Worm (Caenorhabditis elegans) whole organism, L4 larva: ENCODE results near the gene nhr-213.

Experiments used
- F49E8.2 ChIP-seq: sonication (generic microtip); optimal IDR thresholded peaks from 2 replicates; lab custom pipeline; 2016; ENCODE audit warnings: missing compliant biosample characterization, mild to moderate bottlenecking, missing genetic modification characterization, borderline replicate concordance
- Y105C5A.15 ChIP-seq: fragments of 200-800 bp; sonication (Bioruptor generic); IDR thresholded peaks from 2 replicates; pipeline ENCODE4 v1.3.6; 2022; ENCODE audit warnings: missing genetic modification characterization, missing compliant biosample characterization
- Y75B8A.6 ChIP-seq: fragments of 200-800 bp; sonication (Bioruptor generic); IDR thresholded peaks from 2 replicates; pipeline ENCODE4 v1.3.6; 2022; ENCODE audit warnings: missing genetic modification reagents, missing genetic modification characterization, missing compliant biosample characterization
- ama-1 ChIP-seq: fragments of 150-350 bp; optimal IDR thresholded peaks from 2 replicates; lab custom pipeline; 2014; ENCODE audit warnings: inconsistent platforms, mixed read lengths
- arid-1 ChIP-seq: fragments of 200-800 bp; sonication (Bioruptor generic); conservative IDR thresholded peaks from 2 replicates; pipeline ENCODE4 v1.3.6; 2022; ENCODE audit warnings: missing genetic modification reagents, missing genetic modification characterization, missing compliant biosample characterization
- ctbp-1 ChIP-seq: fragments of 200-800 bp; sonication (Bioruptor generic); IDR thresholded peaks from 2 replicates; pipeline ENCODE4 v1.3.6; 2022; ENCODE audit warnings: missing genetic modification reagents, missing genetic modification characterization, missing compliant biosample characterization
- daf-16 ChIP-seq, 3 experiments: sonication (generic microtip); optimal IDR thresholded peaks; 2 replicates each; lab custom pipeline; 2016 to 2017; ENCODE audit warnings: missing genetic modification characterization in 3 of 3, missing genetic modification reagents in 3 of 3, mild to moderate bottlenecking in 2 of 3, missing compliant biosample characterization in 2 of 3, missing biosample characterization in 1 of 3, moderate library complexity in 1 of 3
- dmd-6 ChIP-seq: fragments of 200-800 bp; sonication (Bioruptor generic); IDR thresholded peaks from 2 replicates; pipeline ENCODE4 v1.3.6; 2022; ENCODE audit warnings: missing genetic modification reagents, missing genetic modification characterization, missing compliant biosample characterization
- dve-1 ChIP-seq: sonication (generic microtip); optimal IDR thresholded peaks from 2 replicates; lab custom pipeline; 2017; ENCODE audit warnings: antibody characterized with exemption, mild to moderate bottlenecking, missing genetic modification characterization, missing compliant biosample characterization; ENCODE audit not compliant: insufficient read depth
- gei-8 ChIP-seq: fragments of 200-800 bp; sonication (Bioruptor generic); optimal IDR thresholded peaks from 2 replicates; lab custom pipeline; 2018; ENCODE audit warnings: mild to moderate bottlenecking, missing genetic modification characterization, missing compliant biosample characterization
- hlh-11 ChIP-seq: fragments of 200-800 bp; sonication (Bioruptor generic); optimal IDR thresholded peaks from 2 replicates; lab custom pipeline; 2018; ENCODE audit warnings: mild to moderate bottlenecking, missing genetic modification characterization, missing compliant biosample characterization
- hlh-30 ChIP-seq: sonication (generic microtip); optimal IDR thresholded peaks from 2 replicates; lab custom pipeline; 2017; ENCODE audit warnings: antibody characterized with exemption, mild to moderate bottlenecking, missing genetic modification characterization, missing compliant biosample characterization; ENCODE audit not compliant: insufficient read depth
- lin-1 ChIP-seq: fragments of 200-800 bp; sonication (Bioruptor generic); IDR thresholded peaks from 2 replicates; pipeline ENCODE4 v1.3.6; 2022; ENCODE audit warnings: missing genetic modification reagents, missing genetic modification characterization, missing compliant biosample characterization
- lin-38 ChIP-seq: fragments of 200-800 bp; sonication (Bioruptor generic); IDR thresholded peaks from 2 replicates; pipeline ENCODE4 v1.3.6; 2022; ENCODE audit warnings: missing genetic modification reagents, missing genetic modification characterization, missing compliant biosample characterization
- mdl-1 ChIP-seq, 2 experiments: fragments of 150-350 bp in 1 of 2; sonication (generic microtip) in 1 of 2; optimal IDR thresholded peaks; 2 replicates each; lab custom pipeline; 2014 to 2017; ENCODE audit warnings: missing biosample characterization in 2 of 2, missing genetic modification characterization in 2 of 2
- mxl-3 ChIP-seq: fragments of 200-800 bp; sonication (Bioruptor generic); optimal IDR thresholded peaks from 2 replicates; lab custom pipeline; 2018; ENCODE audit warnings: mild to moderate bottlenecking, missing genetic modification characterization, missing compliant biosample characterization
- nhr-10 ChIP-seq: fragments of 150-350 bp; optimal IDR thresholded peaks from 2 replicates; lab custom pipeline; 2014; ENCODE audit warnings: missing biosample characterization, missing genetic modification characterization
- nhr-28 ChIP-seq: fragments of 150-350 bp; optimal IDR thresholded peaks from 2 replicates; lab custom pipeline; 2014; ENCODE audit warnings: missing biosample characterization, missing genetic modification characterization
- nhr-42 ChIP-seq: fragments of 200-800 bp; sonication (Bioruptor generic); IDR thresholded peaks from 2 replicates; pipeline ENCODE4 v1.3.6; 2022; ENCODE audit warnings: missing genetic modification characterization, missing compliant biosample characterization
- nhr-6 ChIP-seq: fragments of 150-350 bp; optimal IDR thresholded peaks from 2 replicates; lab custom pipeline; 2014; ENCODE audit warnings: missing biosample characterization, missing genetic modification characterization
- nhr-77 ChIP-seq: fragments of 150-350 bp; optimal IDR thresholded peaks from 2 replicates; lab custom pipeline; 2014; ENCODE audit warnings: missing biosample characterization, missing genetic modification characterization
- pha-4 ChIP-seq, 2 experiments: fragments of 150-350 bp in 1 of 2; fragments of 200-800 bp in 1 of 2; sonication (Bioruptor generic) in 1 of 2; IDR thresholded peaks in 1 of 2; optimal IDR thresholded peaks in 1 of 2; 2 replicates each; pipeline versions ENCODE4 v1.3.6 to Lab custom; 2014 to 2022; ENCODE audit warnings: missing genetic modification characterization in 2 of 2, missing genetic modification reagents in 2 of 2, missing biosample characterization in 1 of 2, missing compliant biosample characterization in 1 of 2
- php-3 ChIP-seq: fragments of 200-800 bp; sonication (Bioruptor generic); IDR thresholded peaks from 2 replicates; pipeline ENCODE4 v1.3.6; 2022; ENCODE audit warnings: missing genetic modification reagents, missing genetic modification characterization, missing compliant biosample characterization
- pqm-1 ChIP-seq: sonication (generic microtip); optimal IDR thresholded peaks from 2 replicates; lab custom pipeline; 2017; ENCODE audit warnings: missing biosample characterization, missing genetic modification characterization
- unc-130 ChIP-seq: sonication (generic microtip); optimal IDR thresholded peaks from 2 replicates; lab custom pipeline; 2016; ENCODE audit warnings: missing genetic modification reagents, missing genetic modification characterization, missing compliant biosample characterization
- unc-62 ChIP-seq, 3 experiments: fragments of 150-350 bp in 1 of 3; sonication (generic microtip); optimal IDR thresholded peaks in 2 of 3; peaks in 1 of 3; 1 replicate in 1 of 3; 2 replicates in 2 of 3; lab custom pipeline; 2014 to 2017; ENCODE audit warnings: missing biosample characterization in 3 of 3, missing genetic modification characterization in 3 of 3, missing genetic modification reagents in 3 of 3, missing genotype in 1 of 3
- zfp-2 ChIP-seq: sonication (generic microtip); optimal IDR thresholded peaks from 2 replicates; lab custom pipeline; 2016; ENCODE audit warnings: mild to moderate bottlenecking, missing genetic modification characterization, missing compliant biosample characterization

nhr-213 gene

ce11 chrV:15891761-15892160 lies 4.8 kb downstream of the nhr-213 start, which contains the start of gene T06C12.12:
TSS of gene T06C12.12 (plus strand) at chrV:15892061.
- TF ChIP-seq ctbp-1 (GFP tag; lab: Robert Waterston, UW) (no peak), nhr-42 (GFP tag; lab: Robert Waterston, UW) (no peak)

- TF ChIP-seq lin-1 (no peak), php-3 (0 out of 2 replicates have a peak, but pooled peaks have one; percentile 6), pha-4 (GFP tag; IDR thresholded peaks at IDR 0.05; lab: Robert Waterston, UW) (no peak), pha-4 (tag; optimal IDR thresholded peaks at IDR 0.05; lab: Kevin White, UChicago) (peak; percentile 43), nhr-28 (tag; lab: Kevin White, UChicago) (peak; percentile 91), hlh-30 (tag; lab: Kevin White, UChicago) (peak; percentile 28), dmd-6 (GFP tag; lab: Robert Waterston, UW) (peak; percentile 61), dve-1 (peak; percentile 59), daf-16 (GFP tag; optimal IDR thresholded peaks at IDR 0.05; lab: Kevin White, UChicago) (no peak), daf-16 (tag; optimal IDR thresholded peaks at IDR 0.05; lab: Kevin White, UChicago) (peak; percentile 89), lin-38 (GFP tag; lab: Robert Waterston, UW) (no peak), nhr-6 (tag; lab: Kevin White, UChicago) (peak; percentile 25), hlh-11 (tag; lab: Kevin White, UChicago) (peak; percentile 67), Y75B8A.6 (GFP tag; lab: Robert Waterston, UW) (no peak), F49E8.2 (no peak), pqm-1 (peak; percentile 70), nhr-77 (tag; lab: Kevin White, UChicago) (peak; percentile 24), arid-1 (GFP tag; lab: Robert Waterston, UW) (no peak)
Measured at ce11 chrV:15891279-15891678, 5.3 kb downstream of the nhr-213 start.

ce11 chrV:15890115-15890514 lies 6.5 kb downstream of the nhr-213 start:
- TF ChIP-seq gei-8 (GFP tag; lab: Kevin White, UChicago): no peak
- TF ChIP-seq ama-1 (lab: Kevin White, UChicago): no peak
- TF ChIP-seq daf-16 (GFP tag; optimal IDR thresholded peaks at IDR 0.05; lab: Kevin White, UChicago): no peak
- TF ChIP-seq daf-16 (tag; optimal IDR thresholded peaks at IDR 0.05; lab: Kevin White, UChicago): peak; percentile 78
- TF ChIP-seq Y105C5A.15: no peak
- no peak for TF ChIP-seq zfp-2
- TF ChIP-seq dmd-6 (GFP tag; lab: Robert Waterston, UW): peak; percentile 35; the same call in 1 of the 2 replicates
- no peak for TF ChIP-seq hlh-30 (tag; lab: Kevin White, UChicago)
- peak; percentile 18 for TF ChIP-seq hlh-11 (tag; lab: Kevin White, UChicago)
- TF ChIP-seq nhr-28 (tag; lab: Kevin White, UChicago): peak; percentile 60
- TF ChIP-seq unc-62 (GFP tag; optimal IDR thresholded peaks at IDR 0.05 in 1 of 2; lab: Kevin White, UChicago): no peak
- no peak for TF ChIP-seq unc-62 (tag; optimal IDR thresholded peaks at IDR 0.05; lab: Kevin White, UChicago)
- TF ChIP-seq dve-1: no peak

- TF ChIP-seq dve-1 (peak; percentile 10), daf-16 (GFP tag; optimal IDR thresholded peaks at IDR 0.05; lab: Kevin White, UChicago) (no peak), daf-16 (tag; optimal IDR thresholded peaks at IDR 0.05; lab: Kevin White, UChicago) (peak; percentile 3), lin-1 (no peak)
Measured at ce11 chrV:15888751-15889150, 7.8 kb downstream of the nhr-213 start, which contains the start of gene cgt-1. TSS of gene cgt-1 (minus strand) at chrV:15888851.

- TF ChIP-seq dve-1 (peak; percentile 48), unc-130 (GFP tag; lab: Kevin White, UChicago) (no peak), mxl-3 (GFP tag; lab: Kevin White, UChicago) (peak; percentile 48), mdl-1 (tag; optimal IDR thresholded peaks at IDR 0.05; lab: Kevin White, UChicago) (peak in 1 of 2 experiments; percentile 29), daf-16 (GFP tag; optimal IDR thresholded peaks at IDR 0.05; lab: Kevin White, UChicago) (no peak), daf-16 (tag; optimal IDR thresholded peaks at IDR 0.05; lab: Kevin White, UChicago) (peak; percentile 87), nhr-28 (tag; lab: Kevin White, UChicago) (peak; percentile 82), hlh-30 (tag; lab: Kevin White, UChicago) (peak; percentile 49), dmd-6 (GFP tag; lab: Robert Waterston, UW) (peak; percentile 86), pqm-1 (peak; percentile 84), hlh-11 (tag; lab: Kevin White, UChicago) (peak; percentile 79), php-3 (peak; percentile 60; the same call in 1 of the 2 replicates), nhr-10 (tag; lab: Kevin White, UChicago) (no peak), nhr-77 (tag; lab: Kevin White, UChicago) (peak; percentile 32), nhr-42 (GFP tag; lab: Robert Waterston, UW) (no peak)
Measured at ce11 chrV:15887708-15888295, 8.8 kb downstream of the nhr-213 start.
